Worm (Caenorhabditis elegans) whole organism, L2 larva: ENCODE data around the gene srw-31.

Experiments used
- C34F6.9 ChIP-seq: fragments of 150-350 bp; optimal IDR thresholded peaks from 2 replicates; lab custom pipeline; 2014; ENCODE audit warnings: missing biosample characterization, missing genetic modification characterization
- F13H6.1 ChIP-seq: sonication (generic microtip); optimal IDR thresholded peaks from 2 replicates; lab custom pipeline; 2016; ENCODE audit warnings: missing genetic modification characterization, missing compliant biosample characterization
- Y55F3AM.14 ChIP-seq: fragments of 200-800 bp; sonication (Bioruptor generic); optimal IDR thresholded peaks from 2 replicates; lab custom pipeline; 2018; ENCODE audit warnings: mild to moderate bottlenecking, missing genetic modification characterization, missing compliant biosample characterization
- aly-2 ChIP-seq: fragments of 150-350 bp; optimal IDR thresholded peaks from 2 replicates; lab custom pipeline; 2014; ENCODE audit warnings: missing biosample characterization, missing genetic modification characterization
- ceh-16 ChIP-seq: fragments of 150-350 bp; optimal IDR thresholded peaks from 2 replicates; lab custom pipeline; 2014; ENCODE audit warnings: missing biosample characterization, missing genetic modification characterization
- crh-2 ChIP-seq: sonication (generic microtip); optimal IDR thresholded peaks from 2 replicates; lab custom pipeline; 2017; ENCODE audit warnings: missing biosample characterization, missing genetic modification characterization
- dmd-4 ChIP-seq: sonication (generic microtip); optimal IDR thresholded peaks from 2 replicates; lab custom pipeline; 2017; ENCODE audit warnings: missing biosample characterization, missing genetic modification characterization
- egl-27 ChIP-seq: sonication (generic microtip); optimal IDR thresholded peaks from 3 replicates; lab custom pipeline; 2017; ENCODE audit warnings: missing biosample characterization, missing genetic modification reagents, missing genetic modification characterization
- elt-1 ChIP-seq: fragments of 150-350 bp; optimal IDR thresholded peaks from 2 replicates; lab custom pipeline; 2014; ENCODE audit warnings: missing biosample characterization, missing genetic modification characterization
- gmeb-1 ChIP-seq: fragments of 150-350 bp; optimal IDR thresholded peaks from 2 replicates; lab custom pipeline; 2014; ENCODE audit warnings: missing biosample characterization, missing genetic modification characterization
- lin-39 ChIP-seq: fragments of 150-350 bp; optimal IDR thresholded peaks from 2 replicates; lab custom pipeline; 2014; ENCODE audit warnings: missing biosample characterization, missing genetic modification reagents, missing genetic modification characterization
- lsy-2 ChIP-seq, 2 experiments: fragments of 150-350 bp in 1 of 2; sonication (generic microtip) in 1 of 2; optimal IDR thresholded peaks; 2 replicates each; lab custom pipeline; 2014 to 2017; ENCODE audit warnings: missing biosample characterization in 2 of 2, missing genetic modification characterization in 2 of 2
- mab-5 ChIP-seq: fragments of 150-350 bp; optimal IDR thresholded peaks from 2 replicates; lab custom pipeline; 2014; ENCODE audit warnings: missing biosample characterization, missing genetic modification characterization
- mdl-1 ChIP-seq, 2 experiments: fragments of 150-350 bp in 1 of 2; sonication (generic microtip) in 1 of 2; optimal IDR thresholded peaks; 2 replicates each; lab custom pipeline; 2017; ENCODE audit warnings: missing biosample characterization in 2 of 2, missing genetic modification characterization in 2 of 2
- nhr-10 ChIP-seq: sonication (generic microtip); optimal IDR thresholded peaks from 2 replicates; lab custom pipeline; 2017; ENCODE audit warnings: missing biosample characterization, missing genetic modification characterization
- nhr-11 ChIP-seq: fragments of 150-350 bp; optimal IDR thresholded peaks from 2 replicates; lab custom pipeline; 2014; ENCODE audit warnings: missing biosample characterization, missing genetic modification characterization
- nhr-12 ChIP-seq: fragments of 150-350 bp; optimal IDR thresholded peaks from 2 replicates; lab custom pipeline; 2014; ENCODE audit warnings: missing biosample characterization, missing genetic modification characterization
- nhr-129 ChIP-seq: fragments of 150-350 bp; optimal IDR thresholded peaks from 2 replicates; lab custom pipeline; 2014; ENCODE audit warnings: missing biosample characterization, missing genetic modification characterization
- nhr-21 ChIP-seq: fragments of 150-350 bp; optimal IDR thresholded peaks from 2 replicates; lab custom pipeline; 2014; ENCODE audit warnings: missing biosample characterization, missing genetic modification characterization
- nhr-237 ChIP-seq: fragments of 150-350 bp; optimal IDR thresholded peaks from 2 replicates; lab custom pipeline; 2014; ENCODE audit warnings: missing biosample characterization, missing genetic modification characterization
- nhr-77 ChIP-seq: fragments of 150-350 bp; optimal IDR thresholded peaks from 2 replicates; lab custom pipeline; 2014; ENCODE audit warnings: missing biosample characterization, missing genetic modification characterization
- peb-1 ChIP-seq: fragments of 150-350 bp; optimal IDR thresholded peaks from 2 replicates; lab custom pipeline; 2014; ENCODE audit warnings: missing biosample characterization, missing genetic modification characterization
- sem-4 ChIP-seq: fragments of 150-350 bp; optimal IDR thresholded peaks from 2 replicates; lab custom pipeline; 2014; ENCODE audit warnings: missing biosample characterization, missing genetic modification reagents, missing genetic modification characterization
- sma-9 ChIP-seq, 2 experiments: fragments of 150-350 bp in 1 of 2; sonication (generic microtip) in 1 of 2; optimal IDR thresholded peaks; 2 replicates each; lab custom pipeline; 2014 to 2016; ENCODE audit warnings: missing genetic modification characterization in 2 of 2, mild to moderate bottlenecking in 1 of 2, missing biosample characterization in 1 of 2, missing compliant biosample characterization in 1 of 2, missing genetic modification reagents in 1 of 2, moderate library complexity in 1 of 2
- snpc-4 ChIP-seq: fragments of 150-350 bp; optimal IDR thresholded peaks from 2 replicates; lab custom pipeline; 2014; ENCODE audit warnings: missing biosample characterization, missing genetic modification characterization
- unc-55 ChIP-seq: fragments of 150-350 bp; sonication (generic microtip); optimal IDR thresholded peaks from 3 replicates; lab custom pipeline; 2014; ENCODE audit warnings: missing biosample characterization, missing genetic modification reagents, missing genetic modification characterization
- unc-62 ChIP-seq: fragments of 150-350 bp; optimal IDR thresholded peaks from 2 replicates; lab custom pipeline; 2014; ENCODE audit warnings: missing biosample characterization, missing genetic modification reagents, missing genetic modification characterization
- zag-1 ChIP-seq: fragments of 150-350 bp; optimal IDR thresholded peaks from 2 replicates; lab custom pipeline; 2014; ENCODE audit warnings: missing biosample characterization, missing genetic modification characterization
- ztf-1 ChIP-seq: fragments of 200-800 bp; sonication (Bioruptor generic); conservative IDR thresholded peaks from 2 replicates; pipeline ENCODE4 v1.3.6; 2022; ENCODE audit warnings: missing genetic modification characterization, missing compliant biosample characterization
- ztf-4 ChIP-seq: fragments of 150-350 bp; optimal IDR thresholded peaks from 2 replicates; lab custom pipeline; 2014; ENCODE audit warnings: missing biosample characterization, missing genetic modification characterization

The srw-31 gene

DNA sequence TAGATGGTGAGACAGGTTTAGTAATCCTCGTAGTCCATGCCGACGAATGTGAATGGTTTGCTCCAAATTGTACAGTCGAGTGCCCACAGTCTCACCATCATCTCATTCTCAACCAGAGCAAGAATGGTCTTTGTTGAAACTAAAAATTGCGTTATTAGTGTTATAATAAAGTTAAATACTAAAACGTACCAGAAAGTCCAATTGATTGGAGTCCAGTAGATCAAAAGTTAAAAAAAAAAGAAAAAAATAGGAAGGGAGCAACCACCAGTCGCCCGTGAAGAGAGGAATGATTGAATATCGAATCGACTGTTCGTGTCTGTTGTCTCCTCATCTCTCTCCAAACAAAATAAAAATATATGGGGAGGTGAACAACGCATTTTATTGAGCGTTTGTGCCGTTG lies 24.1 kb downstream of the srw-31 start, which contains the start of gene C18D4.12:
Gene C18D4.12, minus strand, starts transcription at position 101 of the 400 bp plus-strand sequence.
- no peak for TF ChIP-seq aly-2 (tag; lab: Kevin White, UChicago)

DNA sequence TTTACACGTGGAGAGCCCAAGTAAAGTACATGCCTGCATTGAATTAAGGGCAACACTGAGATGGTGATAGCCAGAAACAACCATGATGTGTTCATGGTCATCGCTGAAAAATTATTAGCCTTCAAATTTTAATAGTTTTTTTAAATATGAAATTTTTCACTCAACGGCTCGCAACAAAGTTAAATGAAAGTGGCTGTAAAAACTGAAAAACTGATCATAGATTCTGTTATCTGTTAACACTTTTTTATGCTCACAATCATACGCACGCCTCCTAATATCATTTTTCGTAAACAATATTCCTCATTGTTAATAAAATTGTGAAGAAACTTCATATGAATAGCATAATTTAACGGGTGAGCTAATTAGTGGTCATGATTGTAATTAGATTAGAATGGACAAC lies 25.0 kb downstream of the srw-31 start, which contains the start of gene C18D4.4:
Gene C18D4.4, minus strand, starts transcription at position 101 of the 400 bp plus-strand sequence.
- TF ChIP-seq ztf-1 (GFP tag; lab: Robert Waterston, UW), result no peak
- TF ChIP-seq nhr-10 (tag; lab: Kevin White, UChicago), result no peak
- no peak for TF ChIP-seq lsy-2 (tag; optimal IDR thresholded peaks at IDR 0.05; lab: Kevin White, UChicago)
- TF ChIP-seq snpc-4, result no peak
- TF ChIP-seq dmd-4 (tag; lab: Kevin White, UChicago), result no peak
- TF ChIP-seq lin-39 (tag; lab: Kevin White, UChicago), result no peak
- TF ChIP-seq nhr-77 (tag; lab: Kevin White, UChicago), result no peak
- TF ChIP-seq nhr-237 (tag; lab: Kevin White, UChicago), result no peak
- no peak for TF ChIP-seq ztf-4 (tag; lab: Kevin White, UChicago)
- no peak for TF ChIP-seq zag-1 (tag; lab: Kevin White, UChicago)

DNA sequence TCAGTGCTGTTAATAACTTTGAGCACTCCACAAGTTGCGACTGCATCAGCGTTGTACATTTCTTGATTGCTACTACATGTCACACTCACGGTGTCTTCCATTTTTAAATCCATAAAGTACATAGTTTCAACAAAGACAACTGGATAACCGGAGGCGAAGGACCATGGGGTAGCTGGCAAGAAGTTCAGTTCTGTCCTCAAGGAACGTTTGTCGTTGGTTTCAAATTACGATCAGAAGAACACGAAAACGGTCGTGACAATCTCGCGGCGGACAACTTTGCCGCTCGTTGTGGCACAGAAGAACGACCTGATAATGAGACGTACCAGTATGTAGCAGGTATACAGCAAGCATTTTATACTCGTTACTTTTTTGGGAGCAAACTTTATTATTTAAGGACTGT lies 26.3 kb downstream of the srw-31 start, which contains the start of gene C18D4.3:
Gene C18D4.3, minus strand, starts transcription at position 101 of the 400 bp plus-strand sequence.
- no peak for TF ChIP-seq ceh-16

DNA sequence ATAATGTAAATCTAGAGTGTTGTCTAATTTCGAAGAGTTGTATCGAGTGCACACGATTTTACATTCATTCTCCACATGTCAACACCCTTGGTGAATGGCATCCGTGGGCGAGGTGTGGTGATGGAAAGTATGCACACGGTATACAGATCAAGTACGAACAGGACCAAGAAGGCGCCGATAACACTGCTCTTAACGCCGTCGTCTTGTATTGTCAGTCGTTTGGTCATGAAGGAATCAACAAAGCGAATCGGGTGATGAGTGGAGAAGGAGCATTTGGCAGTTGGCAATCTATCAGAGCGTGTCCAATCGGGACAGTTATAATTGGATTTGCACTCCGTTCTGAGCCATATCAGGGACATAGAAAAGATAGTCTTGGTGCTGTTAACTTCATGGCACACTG lies 26.8 kb downstream of the srw-31 start:
- TF ChIP-seq C34F6.9 (tag; lab: Kevin White, UChicago) (no peak), nhr-11 (no peak), nhr-12 (no peak), ceh-16 (no peak), sem-4 (tag; lab: Kevin White, UChicago) (no peak), lin-39 (tag; lab: Kevin White, UChicago) (no peak), snpc-4 (no peak), dmd-4 (tag; lab: Kevin White, UChicago) (no peak), crh-2 (tag; lab: Kevin White, UChicago) (no peak), lsy-2 (tag; optimal IDR thresholded peaks at IDR 0.05; lab: Kevin White, UChicago) (no peak), unc-62 (GFP tag; lab: Kevin White, UChicago) (no peak), ztf-4 (tag; lab: Kevin White, UChicago) (no peak), egl-27 (no peak), peb-1 (no peak)

DNA sequence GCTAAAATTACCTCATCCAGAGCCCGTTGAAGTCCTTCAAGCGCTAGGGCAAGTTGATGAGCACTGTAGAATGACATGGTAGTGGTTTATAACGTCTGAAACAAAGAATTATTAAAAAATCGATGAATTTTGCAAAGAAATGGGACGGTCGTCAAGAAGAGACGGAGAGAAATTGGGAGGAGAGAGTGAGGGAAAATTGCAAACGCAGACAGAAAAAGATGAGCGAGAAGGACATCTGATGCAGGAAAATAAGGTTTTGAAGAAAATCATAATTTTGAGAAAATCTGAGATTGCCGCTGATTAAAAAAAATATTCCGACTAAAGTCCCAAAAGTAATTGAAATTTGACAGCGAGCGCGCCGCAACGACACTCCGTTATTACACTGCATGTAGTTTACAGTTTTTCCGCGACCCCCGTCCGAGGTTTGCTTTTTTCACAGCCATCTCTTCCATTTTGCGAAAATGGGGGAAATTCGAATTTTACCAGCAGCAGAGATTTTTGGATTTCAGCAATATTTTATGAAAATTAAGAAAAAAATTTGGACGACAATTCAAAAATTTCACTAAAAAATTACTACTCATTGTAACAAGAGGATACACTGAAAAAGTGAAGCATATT lies 32.0 kb downstream of the srw-31 start, which contains the start of gene C18D4.6:
Gene C18D4.6, minus strand, starts transcription at position 97 of the 618 bp plus-strand sequence.
- TF ChIP-seq mab-5 (tag; lab: Kevin White, UChicago) (no peak), egl-27 (no peak), nhr-129 (tag; lab: Kevin White, UChicago) (peak; percentile 12), F13H6.1 (tag; lab: Kevin White, UChicago) (no peak), mdl-1 (tag; optimal IDR thresholded peaks at IDR 0.05; lab: Kevin White, UChicago) (no peak), gmeb-1 (peak; percentile 43), dmd-4 (tag; lab: Kevin White, UChicago) (no peak), ztf-4 (tag; lab: Kevin White, UChicago) (no peak), unc-55 (GFP tag; lab: Kevin White, UChicago) (peak; percentile 62), sma-9 (GFP tag; optimal IDR thresholded peaks at IDR 0.05; lab: Kevin White, UChicago) (no peak), sma-9 (tag; optimal IDR thresholded peaks at IDR 0.05; lab: Kevin White, UChicago) (no peak), C34F6.9 (tag; lab: Kevin White, UChicago) (no peak)

DNA sequence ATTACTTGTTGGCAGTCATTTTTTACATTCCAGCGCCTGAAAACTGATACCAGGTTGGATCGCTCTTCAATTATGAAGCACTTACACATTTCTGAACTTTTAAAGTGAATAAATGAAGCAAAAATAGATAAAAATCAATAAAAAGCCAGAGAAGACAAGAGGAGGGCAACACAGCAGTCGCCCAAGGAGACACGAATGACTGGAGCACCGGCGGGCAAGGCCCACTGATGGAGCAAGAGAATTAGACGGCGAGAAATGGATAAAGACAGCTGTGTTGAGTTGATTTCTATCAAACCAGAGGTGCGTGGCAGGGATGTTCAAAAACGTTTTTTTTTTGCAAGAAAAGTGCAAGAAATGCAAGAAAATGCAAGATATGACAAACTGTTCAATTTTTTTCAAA lies 32.9 kb downstream of the srw-31 start:
- TF ChIP-seq zag-1 (tag; lab: Kevin White, UChicago) (no peak), sem-4 (tag; lab: Kevin White, UChicago) (no peak), nhr-129 (tag; lab: Kevin White, UChicago) (no peak), nhr-11 (no peak), ztf-1 (GFP tag; lab: Robert Waterston, UW) (no peak), nhr-12 (no peak), aly-2 (tag; lab: Kevin White, UChicago) (no peak), elt-1 (tag; lab: Kevin White, UChicago) (no peak), Y55F3AM.14 (GFP tag; lab: Kevin White, UChicago) (no peak), peb-1 (no peak), nhr-21 (tag; lab: Kevin White, UChicago) (no peak), egl-27 (no peak), nhr-237 (tag; lab: Kevin White, UChicago) (no peak)
